Fruit fly (Drosophila melanogaster): ENCODE measurements around the gene alphaTub84D.
A peak's percentile ranks its signal among the peaks of the same experiment; 100 is the strongest.

alphaTub84D gene

DNA sequence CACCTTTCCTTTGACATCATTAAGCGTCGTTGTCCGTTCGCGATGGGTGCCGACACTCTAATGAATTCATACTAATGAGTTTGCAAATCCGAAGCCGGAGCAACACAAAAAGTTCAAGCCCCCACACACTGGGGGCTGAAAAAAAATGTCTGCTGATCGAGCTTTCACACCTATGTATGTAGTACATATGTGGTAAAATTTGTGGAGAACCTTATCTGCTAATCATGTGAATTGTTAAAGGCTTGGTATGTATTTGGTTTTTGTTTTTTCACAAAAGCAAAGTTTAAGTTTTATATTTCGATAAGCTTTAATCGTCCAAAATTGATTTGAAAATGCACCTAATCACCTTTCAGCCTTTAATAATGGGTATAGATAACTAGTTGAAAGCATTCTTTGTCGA lies 5.7 kb downstream of the alphaTub84D start, which contains the start of gene alpha-Est5:
alpha-Est5 (minus strand) TSS at position 110 of the 400 bp plus-strand sequence.
- TF ChIP-seq CG9705 (GFP tag; optimal IDR thresholded peaks at IDR 0.05) (no peak), Rel (GFP tag; optimal IDR thresholded peaks at IDR 0.05) (no peak), Rel (tag; optimal IDR thresholded peaks at IDR 0.05) (peak; percentile 26), foxo (GFP tag; optimal IDR thresholded peaks at IDR 0.05) (no peak), Hr83 (GFP tag; optimal IDR thresholded peaks at IDR 0.05; ENCODE audit: poor library complexity, severe bottlenecking) (peak; percentile 31), CrebA (GFP tag; optimal IDR thresholded peaks at IDR 0.05; ENCODE audit: borderline replicate concordance) (peak; percentile 70), h (GFP tag; optimal IDR thresholded peaks at IDR 0.05) (no peak), Dif (GFP tag; optimal IDR thresholded peaks at IDR 0.05; ENCODE audit: partially characterized antibody) (peak; percentile 24)

DNA sequence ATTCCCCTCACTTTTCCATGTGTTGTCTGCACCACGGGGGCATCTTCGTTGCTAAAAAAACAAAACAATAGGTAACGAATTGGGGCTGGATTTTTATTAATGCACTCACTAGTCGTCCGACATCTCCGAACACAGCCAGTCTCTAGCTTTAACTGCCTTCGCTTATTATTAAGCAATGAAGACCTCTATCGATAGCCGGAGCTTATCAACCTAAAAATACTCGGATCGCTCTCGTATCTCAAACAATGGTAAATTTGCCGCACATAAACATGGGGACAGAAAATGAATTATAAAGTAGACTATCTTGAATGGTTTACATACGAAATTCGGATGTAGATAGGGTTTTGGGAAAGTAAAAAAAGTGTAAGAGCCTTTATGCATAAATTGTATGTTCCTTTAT lies 7.9 kb downstream of the alphaTub84D start, which contains the start of gene alpha-Est4:
alpha-Est4 (minus strand) TSS at position 181 of the 400 bp plus-strand sequence.
- TF ChIP-seq Jra (GFP tag; optimal IDR thresholded peaks at IDR 0.05) (no peak), Dfd (GFP tag; optimal IDR thresholded peaks at IDR 0.05) (no peak), CG32264 (GFP tag; optimal IDR thresholded peaks at IDR 0.05) (no peak), Hr83 (GFP tag; optimal IDR thresholded peaks at IDR 0.05; ENCODE audit: poor library complexity, severe bottlenecking) (no peak), ey (GFP tag; optimal IDR thresholded peaks at IDR 0.05) (no peak)

DNA sequence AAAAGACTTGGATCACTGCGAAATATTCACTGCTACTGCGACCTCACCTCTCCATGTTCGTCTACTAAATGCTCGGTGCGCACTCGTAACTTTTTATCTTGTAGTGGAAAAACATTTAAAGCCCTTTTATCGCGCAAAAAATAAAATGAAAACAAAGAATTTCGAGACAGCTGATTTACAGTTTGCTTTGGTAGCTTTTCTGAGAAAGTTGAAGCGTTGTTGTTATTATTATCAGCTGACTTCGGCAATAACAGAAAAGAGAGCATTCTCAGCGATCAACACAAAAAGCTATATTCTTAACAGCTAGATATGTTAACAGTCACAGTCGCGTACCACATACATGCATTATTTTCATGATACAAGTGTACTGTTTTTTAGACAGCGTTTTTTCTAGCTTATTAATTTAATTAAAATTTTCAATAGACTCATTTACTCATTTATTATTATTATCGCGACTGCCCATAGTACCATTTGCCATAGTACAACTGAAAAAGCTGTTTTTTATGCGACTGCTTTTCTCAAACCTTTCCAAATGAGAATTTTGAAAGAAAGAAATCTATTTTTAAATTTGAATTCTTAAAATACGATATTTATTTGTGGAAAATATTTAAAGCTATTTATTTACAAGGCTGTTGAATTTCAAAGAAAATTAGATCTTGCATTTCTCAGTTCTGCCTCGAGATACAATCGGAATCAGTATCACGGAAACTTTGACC lies 10.8 kb downstream of the alphaTub84D start, which contains the start of the genes alpha-Est3 and alpha-Est2:
alpha-Est3 (minus strand) TSS at position 487 of the 716 bp plus-strand sequence.
alpha-Est2 (plus strand) TSS at position 666 of the 716 bp plus-strand sequence.
- TF ChIP-seq fru (GFP tag; optimal IDR thresholded peaks at IDR 0.05) (no peak), Hnf4 (GFP tag; optimal IDR thresholded peaks at IDR 0.05) (no peak), ey (GFP tag; optimal IDR thresholded peaks at IDR 0.05) (no peak), CrebA (GFP tag; optimal IDR thresholded peaks at IDR 0.05; ENCODE audit: borderline replicate concordance) (peak; percentile 9), Sp1 (GFP tag; optimal IDR thresholded peaks at IDR 0.05) (no peak), dl (GFP tag; optimal IDR thresholded peaks at IDR 0.05; ENCODE audit: insufficient read depth in 1 of 2, partially characterized antibody in 2 of 2) (no peak), Rel (GFP tag; optimal IDR thresholded peaks at IDR 0.05) (no peak), Rel (tag; optimal IDR thresholded peaks at IDR 0.05) (no peak)

DNA sequence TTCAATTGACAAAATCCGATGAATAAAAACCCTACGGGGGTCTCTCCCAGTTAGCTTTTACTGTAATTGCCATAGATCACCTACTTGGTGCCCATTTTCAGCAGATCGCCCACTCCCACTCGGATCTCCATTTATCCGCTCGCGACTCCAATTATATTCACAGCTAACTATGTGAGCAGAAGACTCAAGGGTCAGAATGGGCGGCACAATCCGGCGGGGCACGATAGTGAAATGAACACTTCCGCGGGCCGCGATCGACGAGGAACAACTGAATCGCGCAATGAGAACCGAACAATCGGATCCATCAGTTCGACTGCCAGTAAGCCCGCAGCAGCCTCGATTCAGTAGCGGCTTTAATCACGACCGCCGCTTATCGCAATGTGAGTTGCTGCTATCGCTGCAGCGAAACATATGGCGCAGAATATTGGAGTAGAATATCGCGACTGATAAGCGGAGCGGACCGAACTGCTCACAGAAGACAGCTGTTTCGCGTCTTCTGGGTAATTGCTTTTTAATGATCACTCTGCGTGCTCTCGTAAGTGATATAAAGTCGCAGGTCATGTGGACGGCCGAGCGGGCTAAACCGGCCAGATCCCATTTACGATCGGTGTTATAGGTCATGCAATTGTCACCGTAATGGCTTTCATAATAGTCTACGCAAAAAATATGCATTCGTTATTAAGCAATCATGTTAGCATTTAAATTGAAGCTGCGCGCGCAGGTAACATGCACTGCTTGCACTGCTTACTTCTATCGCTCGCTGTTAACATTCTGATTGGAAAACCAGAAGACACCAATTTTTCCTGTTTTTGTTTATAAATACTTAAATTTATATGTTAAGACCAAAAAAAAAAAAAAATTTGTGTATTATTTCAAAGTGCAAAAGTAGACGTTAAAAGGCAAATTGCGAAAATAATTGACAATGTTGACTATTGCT lies 18.5 kb downstream of the alphaTub84D start, which contains the start of gene alpha-Est1:
alpha-Est1 (minus strand) TSS at position 317 of the 937 bp plus-strand sequence.
- TF ChIP-seq psq (GFP tag; optimal IDR thresholded peaks at IDR 0.05) (no peak), Hnf4 (GFP tag; optimal IDR thresholded peaks at IDR 0.05) (peak; percentile 10), h (GFP tag; optimal IDR thresholded peaks at IDR 0.05) (no peak), usp (GFP tag; optimal IDR thresholded peaks at IDR 0.05) (no peak), dl (GFP tag; optimal IDR thresholded peaks at IDR 0.05; ENCODE audit: insufficient read depth in 1 of 2, partially characterized antibody in 2 of 2) (no peak), fru (GFP tag; optimal IDR thresholded peaks at IDR 0.05) (peak; percentile 38), br (GFP tag; optimal IDR thresholded peaks at IDR 0.05) (no peak), tai (GFP tag; optimal IDR thresholded peaks at IDR 0.05) (no peak)

DNA sequence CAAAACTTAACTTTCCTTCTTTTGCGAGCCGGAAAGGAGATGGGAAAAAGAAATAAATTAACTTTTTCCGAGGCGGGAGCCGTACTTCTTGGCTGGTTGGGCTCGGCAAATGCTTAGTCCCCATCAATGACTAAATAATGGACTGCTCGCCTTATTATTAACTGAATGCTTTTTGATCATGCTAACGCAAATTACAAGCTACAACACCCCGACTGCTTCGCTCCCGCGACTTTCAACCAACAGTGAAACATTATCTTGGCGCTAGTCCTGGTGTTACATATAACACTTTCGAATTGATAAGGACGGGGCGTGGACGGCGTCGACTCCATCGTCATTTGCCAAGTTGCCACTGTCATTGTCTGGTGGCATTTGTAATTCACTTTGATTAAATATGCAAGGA lies 21.2 kb downstream of the alphaTub84D start, which contains the start of gene CG45545:
CG45545 (plus strand) TSS at position 301 of the 400 bp plus-strand sequence.
- no peak for TF ChIP-seq dsf (GFP tag; optimal IDR thresholded peaks at IDR 0.05; ENCODE audit: borderline replicate concordance)
- no peak for TF ChIP-seq sage (GFP tag; optimal IDR thresholded peaks at IDR 0.05)
- no peak for TF ChIP-seq GATAd (GFP tag; optimal IDR thresholded peaks at IDR 0.05)
- TF ChIP-seq CrebA (GFP tag; optimal IDR thresholded peaks at IDR 0.05; ENCODE audit: borderline replicate concordance) = no peak
- no peak for TF ChIP-seq Dfd (GFP tag; optimal IDR thresholded peaks at IDR 0.05)

DNA sequence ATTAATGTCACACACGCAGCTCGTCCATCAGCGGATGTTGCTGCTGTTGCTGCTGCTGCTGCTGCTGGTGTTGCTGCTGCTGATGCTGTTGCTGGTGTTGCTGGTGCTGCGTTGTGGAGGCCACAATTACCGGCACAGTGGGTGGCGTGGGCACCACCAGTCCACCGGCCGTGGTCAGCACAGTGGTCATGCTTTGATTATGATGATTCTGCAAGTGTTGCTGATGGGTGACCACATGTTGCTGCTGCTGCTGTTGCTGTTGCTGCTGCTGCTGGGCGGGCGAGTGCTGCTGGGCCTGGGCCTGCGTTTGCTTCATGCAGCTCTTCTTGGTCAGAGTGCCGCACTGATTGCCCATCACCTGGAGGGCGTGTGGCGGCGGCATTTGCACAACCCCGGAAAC lies 41.7 kb downstream of the alphaTub84D start:
- TF ChIP-seq Dfd (GFP tag; optimal IDR thresholded peaks at IDR 0.05) = peak; percentile 97
- no peak for TF ChIP-seq rgr (GFP tag; optimal IDR thresholded peaks at IDR 0.05)
- TF ChIP-seq CrebA (GFP tag; optimal IDR thresholded peaks at IDR 0.05; ENCODE audit: borderline replicate concordance) = no peak
